Worm (Caenorhabditis elegans) whole organism, late embryonic: Measurements from ENCODE around the gene C36E6.8.

Experiments
- ceh-14 ChIP-seq: sonication (generic microtip); optimal IDR thresholded peaks from 2 replicates; lab custom pipeline; 2016; ENCODE audit warnings: missing genotype, missing genetic modification characterization, missing compliant biosample characterization
- hlh-13 ChIP-seq: fragments of 200-800 bp; sonication (Bioruptor generic); optimal IDR thresholded peaks from 2 replicates; lab custom pipeline; 2018; ENCODE audit warnings: mild to moderate bottlenecking, missing genetic modification characterization, missing compliant biosample characterization
- nhr-11 ChIP-seq: fragments of 150-350 bp; optimal IDR thresholded peaks from 2 replicates; lab custom pipeline; 2014; ENCODE audit warnings: missing biosample characterization, missing genetic modification characterization

ce11 chrX:17474521-17475170 is 36.2 kb downstream of the C36E6.8 start, which contains the start of gene tps-1:
- TF ChIP-seq ceh-14 (tag; lab: Kevin White, UChicago) = no peak
- TF ChIP-seq nhr-11 (tag; lab: Kevin White, UChicago) = no peak
- TF ChIP-seq hlh-13 (GFP tag; lab: Kevin White, UChicago) = no peak
